Worm (Caenorhabditis elegans) whole organism, early embryonic: ENCODE data around the gene C25G4.17.

ENCODE experiments used
- B0310.2 ChIP-seq: sonication (generic microtip); optimal IDR thresholded peaks from 2 replicates; lab custom pipeline; 2016; ENCODE audit warnings: mild to moderate bottlenecking, missing genetic modification characterization, missing compliant biosample characterization
- F13C5.2 ChIP-seq: sonication (generic microtip); optimal IDR thresholded peaks from 2 replicates; lab custom pipeline; 2017; ENCODE audit warnings: mild to moderate bottlenecking, missing genetic modification characterization, inconsistent platforms, missing compliant biosample characterization
- ama-1 ChIP-seq: fragments of 150-350 bp; optimal IDR thresholded peaks from 2 replicates; lab custom pipeline; 2014
- ceh-13 ChIP-seq: fragments of 200-800 bp; sonication (Bioruptor generic); optimal IDR thresholded peaks from 2 replicates; lab custom pipeline; 2018; ENCODE audit warnings: mild to moderate bottlenecking, missing genetic modification characterization, missing compliant biosample characterization
- ceh-36 ChIP-seq: sonication (generic microtip); optimal IDR thresholded peaks from 2 replicates; lab custom pipeline; 2016; ENCODE audit warnings: missing genetic modification characterization, inconsistent platforms, missing compliant biosample characterization
- hmbx-1 ChIP-seq: sonication (generic microtip); optimal IDR thresholded peaks from 2 replicates; lab custom pipeline; 2016; ENCODE audit warnings: mild to moderate bottlenecking, missing genetic modification characterization, missing compliant biosample characterization
- hmg-4 ChIP-seq: fragments of 200-800 bp; sonication (Bioruptor generic); optimal IDR thresholded peaks from 2 replicates; lab custom pipeline; 2018; ENCODE audit warnings: mild to moderate bottlenecking, missing genetic modification characterization, missing compliant biosample characterization
- pes-1 ChIP-seq: fragments of 200-800 bp; sonication (Bioruptor generic); IDR thresholded peaks from 2 replicates; pipeline ENCODE4 v1.3.6; 2022; ENCODE audit warnings: missing genetic modification reagents, missing genetic modification characterization, missing compliant biosample characterization
- scrt-1 ChIP-seq: fragments of 200-800 bp; sonication (Bioruptor generic); IDR thresholded peaks from 2 replicates; pipeline ENCODE4 v1.3.6; 2022; ENCODE audit warnings: missing genetic modification characterization, missing compliant biosample characterization
- sea-1 ChIP-seq: fragments of 200-800 bp; sonication (Bioruptor generic); conservative IDR thresholded peaks from 2 replicates; pipeline ENCODE4 v1.3.6; 2022; ENCODE audit warnings: missing genetic modification characterization, missing compliant biosample characterization
- tbx-11 ChIP-seq: fragments of 200-800 bp; sonication (Bioruptor generic); IDR thresholded peaks from 2 replicates; pipeline ENCODE4 v1.3.6; 2022; ENCODE audit warnings: missing genetic modification characterization, missing compliant biosample characterization
- tbx-37 ChIP-seq: fragments of 200-800 bp; sonication (Bioruptor generic); conservative IDR thresholded peaks from 2 replicates; pipeline ENCODE4 v1.3.6; 2022; ENCODE audit warnings: missing genetic modification reagents, missing genetic modification characterization, missing compliant biosample characterization
- tra-4 ChIP-seq: sonication (generic microtip); optimal IDR thresholded peaks from 2 replicates; lab custom pipeline; 2017; ENCODE audit warnings: missing genetic modification characterization, missing compliant biosample characterization

ce11 chrIV:12420455-12420854, 21.4 kb upstream of the C25G4.17 start, which contains the start of gene ugt-65:
- TF ChIP-seq ama-1 (lab: Kevin White, UChicago) (no peak), B0310.2 (tag; lab: Kevin White, UChicago) (no peak), sea-1 (GFP tag; lab: Robert Waterston, UW) (no peak), ceh-13 (no peak), ceh-36 (tag; lab: Kevin White, UChicago) (no peak), pes-1 (GFP tag; lab: Robert Waterston, UW) (no peak), hmg-4 (GFP tag; lab: Kevin White, UChicago) (no peak), tbx-37 (no peak), scrt-1 (GFP tag; lab: Robert Waterston, UW) (no peak), F13C5.2 (tag; lab: Kevin White, UChicago) (no peak), tra-4 (tag; lab: Kevin White, UChicago) (no peak), tbx-11 (GFP tag; lab: Robert Waterston, UW) (no peak), hmbx-1 (tag; lab: Kevin White, UChicago) (no peak)
